Fruit fly (Drosophila melanogaster): Measurements from ENCODE around the gene MED18.

DNA sequence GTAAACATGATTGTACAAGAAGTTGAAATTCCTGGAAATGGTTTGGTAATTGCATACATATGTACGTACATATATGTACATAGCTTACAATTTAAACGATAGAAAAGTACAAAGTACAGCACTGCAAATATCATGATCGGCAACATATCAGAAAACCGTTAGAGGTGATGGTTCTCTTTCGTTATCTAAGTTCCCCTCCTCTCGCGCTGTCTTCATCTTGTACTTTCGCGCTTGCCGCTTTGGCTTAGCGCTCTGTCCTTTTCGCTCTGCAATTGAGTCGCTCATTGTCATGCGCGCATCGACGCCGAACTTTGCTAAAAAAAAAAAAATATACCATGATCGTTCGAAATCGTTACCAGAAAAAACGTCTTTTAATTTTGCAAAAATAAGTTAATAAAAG is 38.3 kb downstream of the MED18 start:
- TF ChIP-seq Crg-1 (GFP tag; optimal IDR thresholded peaks at IDR 0.05), result no peak
- TF ChIP-seq CG1620 (GFP tag; optimal IDR thresholded peaks at IDR 0.05), result no peak
- no peak for TF ChIP-seq cnc (optimal IDR thresholded peaks at IDR 0.05)
- TF ChIP-seq tj (GFP tag; optimal IDR thresholded peaks at IDR 0.05), result no peak
- no peak for TF ChIP-seq CG33017 (tag; optimal IDR thresholded peaks at IDR 0.05)
- TF ChIP-seq toe (GFP tag; optimal IDR thresholded peaks at IDR 0.05), result no peak
- TF ChIP-seq Clk (GFP tag; optimal IDR thresholded peaks at IDR 0.05), result no peak
- TF ChIP-seq CG12768 (GFP tag; optimal IDR thresholded peaks at IDR 0.05), result no peak
- TF ChIP-seq pad (GFP tag; optimal IDR thresholded peaks at IDR 0.05), result peak; percentile 97
- TF ChIP-seq Mnt (GFP tag; optimal IDR thresholded peaks at IDR 0.05), result no peak
- TF ChIP-seq cic (GFP tag; optimal IDR thresholded peaks at IDR 0.05), result no peak
